In the genomic region with DNA sequence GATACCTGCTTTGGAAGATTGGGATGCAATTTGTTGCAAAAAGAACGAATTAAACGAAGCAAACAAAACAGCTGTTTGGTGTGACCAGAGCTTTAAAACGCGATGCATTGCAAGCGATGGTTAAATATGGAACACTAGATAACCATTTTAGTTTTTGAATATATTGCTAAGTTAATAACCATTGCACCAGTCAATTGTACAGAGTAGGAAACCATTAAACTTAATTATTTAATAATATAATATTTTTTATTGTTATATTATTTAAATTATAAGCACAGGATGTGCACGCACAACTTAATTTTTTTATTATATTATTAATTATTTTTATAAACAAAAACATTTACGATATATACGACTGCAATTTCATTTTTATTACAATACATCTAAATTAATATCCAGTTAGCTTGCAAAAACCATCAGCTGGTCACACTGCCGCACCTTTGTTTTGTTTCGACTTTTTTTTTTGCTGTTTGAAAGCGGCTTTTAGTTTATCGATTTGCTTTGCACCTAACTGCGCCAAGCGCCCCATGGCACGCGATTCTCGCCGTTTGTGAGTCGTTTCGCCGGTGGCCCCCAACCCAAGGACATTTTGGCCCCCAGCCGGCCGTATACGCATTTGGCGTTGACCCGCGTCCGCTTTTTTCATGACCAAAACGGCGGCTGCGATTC, we compare ENCODE assay signal across 1 fruit fly cellular context.
TF ChIP-seq lines count a peak whose summit lies in the region.

TSS of gene CG4617 (minus strand) at position 92 of the 669 bp plus-strand sequence.
TSS of gene CG8300 (plus strand) at position 486 of the 669 bp plus-strand sequence.

TF ChIP-seq in whole organism, embryonic, 481 proteins besides CTCF, POLR2A, EP300 and RAD21 (continued from another document):
- TF ChIP-seq CG2678 (tag; optimal IDR thresholded peaks at IDR 0.05; lab: Kevin White, UChicago) = peak; percentile 61
- TF ChIP-seq CG18262 (tag; optimal IDR thresholded peaks at IDR 0.05; lab: Kevin White, UChicago) = peak; percentile 37
- TF ChIP-seq PHDP (tag; optimal IDR thresholded peaks at IDR 0.05; lab: Kevin White, UChicago) = peak; percentile 25
- TF ChIP-seq Aef1 (GFP tag; IDR thresholded peaks at IDR 0.05; lab: Robert Waterston, UW) = 0 out of 3 replicates have a peak, but pooled peaks have one; percentile 29
- peak; percentile 1 for TF ChIP-seq NfI (GFP tag; optimal IDR thresholded peaks at IDR 0.05; lab: Kevin White, UChicago)
- TF ChIP-seq stwl (tag; optimal IDR thresholded peaks at IDR 0.05; lab: Kevin White, UChicago) = peak; percentile 24
- TF ChIP-seq CG1603 (tag; optimal IDR thresholded peaks at IDR 0.05; lab: Kevin White, UChicago) = peak; percentile 11
- TF ChIP-seq crc (GFP tag; optimal IDR thresholded peaks at IDR 0.05; lab: Kevin White, UChicago) = no peak
- peak; percentile 26 for TF ChIP-seq CG17829 (tag; optimal IDR thresholded peaks at IDR 0.05; lab: Kevin White, UChicago)
- TF ChIP-seq TFAM (GFP tag; optimal IDR thresholded peaks at IDR 0.05; lab: Kevin White, UChicago) = no peak
- TF ChIP-seq Hsf (GFP tag; optimal IDR thresholded peaks at IDR 0.05; lab: Kevin White, UChicago) = no peak
- TF ChIP-seq hbn (GFP tag; IDR thresholded peaks at IDR 0.05; lab: Robert Waterston, UW; ENCODE audit: partially characterized antibody) = no peak
- peak; percentile 14 for TF ChIP-seq Nf-YC (tag; optimal IDR thresholded peaks at IDR 0.05; lab: Kevin White, UChicago)
- TF ChIP-seq CG15696 (tag; optimal IDR thresholded peaks at IDR 0.05; lab: Kevin White, UChicago) = peak; percentile 5
- TF ChIP-seq phol (tag; optimal IDR thresholded peaks at IDR 0.05; lab: Kevin White, UChicago) = peak; percentile 54
- no peak for TF ChIP-seq Max (GFP tag; optimal IDR thresholded peaks at IDR 0.05; lab: Kevin White, UChicago)
- peak; percentile 36 for TF ChIP-seq CG8924 (tag; optimal IDR thresholded peaks at IDR 0.05; lab: Kevin White, UChicago)
- TF ChIP-seq CG30403 (GFP tag; optimal IDR thresholded peaks at IDR 0.05; lab: Kevin White, UChicago) = peak; percentile 24
- TF ChIP-seq nmo (GFP tag; optimal IDR thresholded peaks at IDR 0.05; lab: Kevin White, UChicago) = peak; percentile 65
- peak; percentile 84 for TF ChIP-seq onecut (GFP tag; IDR thresholded peaks at IDR 0.05; lab: Robert Waterston, UW)
- no peak for TF ChIP-seq CG17912 (GFP tag; optimal IDR thresholded peaks at IDR 0.05; lab: Kevin White, UChicago)
- TF ChIP-seq NFAT (GFP tag; IDR thresholded peaks at IDR 0.05; lab: Robert Waterston, UW) = no peak
- peak; percentile 41 for TF ChIP-seq CG31441 (GFP tag; IDR thresholded peaks at IDR 0.05; lab: Robert Waterston, UW)
- TF ChIP-seq Nf-YA (GFP tag; IDR thresholded peaks at IDR 0.05; lab: Robert Waterston, UW) = no peak
- TF ChIP-seq CG33557 (GFP tag; optimal IDR thresholded peaks at IDR 0.05; lab: Kevin White, UChicago) = no peak
- peak in 1 of 3 experiments; percentile 20 for TF ChIP-seq lola (GFP tag; optimal IDR thresholded peaks at IDR 0.05; lab: Kevin White, UChicago)
- TF ChIP-seq CG9797 (GFP tag; optimal IDR thresholded peaks at IDR 0.05; lab: Kevin White, UChicago) = peak; percentile 19
- peak; percentile 40; the same call in 1 of the 2 replicates for TF ChIP-seq CG9932 (GFP tag; IDR thresholded peaks at IDR 0.05; lab: Robert Waterston, UW)
- no peak for TF ChIP-seq fd102C (GFP tag; optimal IDR thresholded peaks at IDR 0.05; lab: Kevin White, UChicago)
- peak; percentile 36 for TF ChIP-seq Dp (GFP tag; optimal IDR thresholded peaks at IDR 0.05; lab: Kevin White, UChicago)
- TF ChIP-seq Fer3 (tag; optimal IDR thresholded peaks at IDR 0.05; lab: Kevin White, UChicago) = peak; percentile 4
- no peak for TF ChIP-seq fd3F (GFP tag; optimal IDR thresholded peaks at IDR 0.05; lab: Kevin White, UChicago)
- TF ChIP-seq Scr (GFP tag; IDR thresholded peaks at IDR 0.05; lab: Robert Waterston, UW; ENCODE audit: partially characterized antibody) = peak; percentile 49
- TF ChIP-seq CG2712 (tag; optimal IDR thresholded peaks at IDR 0.05; lab: Kevin White, UChicago) = peak; percentile 51
- TF ChIP-seq Ssrp (tag; optimal IDR thresholded peaks at IDR 0.05; lab: Kevin White, UChicago) = peak; percentile 58
- peak; percentile 21 for TF ChIP-seq CG18599 (GFP tag; optimal IDR thresholded peaks at IDR 0.05; lab: Kevin White, UChicago)
- peak; percentile 34 for TF ChIP-seq dmrt11E (tag; optimal IDR thresholded peaks at IDR 0.05; lab: Kevin White, UChicago)
- peak; percentile 43 for TF ChIP-seq CG9817 (tag; optimal IDR thresholded peaks at IDR 0.05; lab: Kevin White, UChicago)
- TF ChIP-seq Hr51 (GFP tag; optimal IDR thresholded peaks at IDR 0.05; lab: Kevin White, UChicago) = peak in 1 of 2 experiments; percentile 36
- TF ChIP-seq slbo (GFP tag; IDR thresholded peaks at IDR 0.05; lab: Robert Waterston, UW) = peak; percentile 53; the same call in 1 of the 2 replicates
- TF ChIP-seq Abd-B (GFP tag; optimal IDR thresholded peaks at IDR 0.05; lab: Kevin White, UChicago) = peak; percentile 47
- TF ChIP-seq stc (GFP tag; IDR thresholded peaks at IDR 0.05; lab: Robert Waterston, UW) = no peak
- TF ChIP-seq CG32772 (GFP tag; IDR thresholded peaks at IDR 0.05; lab: Robert Waterston, UW) = peak; percentile 38; the same call in 1 of the 2 replicates
- TF ChIP-seq CG9727 (GFP tag; optimal IDR thresholded peaks at IDR 0.05; lab: Kevin White, UChicago) = peak; percentile 11
- TF ChIP-seq lmd (GFP tag; IDR thresholded peaks at IDR 0.05; lab: Robert Waterston, UW) = 0 out of 2 replicates have a peak, but pooled peaks have one; percentile 17
- peak; percentile 11 for TF ChIP-seq Nf-YB (GFP tag; optimal IDR thresholded peaks at IDR 0.05; lab: Kevin White, UChicago)
- no peak for TF ChIP-seq CG2129 (GFP tag; IDR thresholded peaks at IDR 0.05; lab: Robert Waterston, UW; ENCODE audit: partially characterized antibody)
- peak in 1 of 2 experiments; percentile 31 for TF ChIP-seq bsh (GFP tag; optimal IDR thresholded peaks at IDR 0.05; lab: Kevin White, UChicago)
- peak; percentile 25 for TF ChIP-seq Hr3 (GFP tag; optimal IDR thresholded peaks at IDR 0.05; lab: Kevin White, UChicago)
- TF ChIP-seq CG13775 (GFP tag; optimal IDR thresholded peaks at IDR 0.05; lab: Kevin White, UChicago) = peak; percentile 51
- TF ChIP-seq Ets65A (GFP tag; lab: Kevin White, UChicago) = peak; percentile 41
- no peak for TF ChIP-seq Sry-β (GFP tag; optimal IDR thresholded peaks at IDR 0.05; lab: Kevin White, UChicago)
- TF ChIP-seq CG11093 (GFP tag; IDR thresholded peaks at IDR 0.05; lab: Robert Waterston, UW) = no peak
- no peak for TF ChIP-seq BtbVII (GFP tag; optimal IDR thresholded peaks at IDR 0.05; lab: Kevin White, UChicago)
- peak; percentile 64 for TF ChIP-seq E2f2 (GFP tag; IDR thresholded peaks at IDR 0.05; lab: Robert Waterston, UW)
- TF ChIP-seq bab2 (GFP tag; optimal IDR thresholded peaks at IDR 0.05; lab: Kevin White, UChicago) = no peak
- peak; percentile 11 for TF ChIP-seq CG15601 (tag; optimal IDR thresholded peaks at IDR 0.05; lab: Kevin White, UChicago)
- TF ChIP-seq CG30020 (tag; optimal IDR thresholded peaks at IDR 0.05; lab: Kevin White, UChicago) = peak; percentile 6
- peak; percentile 37 for TF ChIP-seq Myb (GFP tag; optimal IDR thresholded peaks at IDR 0.05; lab: Kevin White, UChicago)
- TF ChIP-seq CG10543 (GFP tag; optimal IDR thresholded peaks at IDR 0.05; lab: Kevin White, UChicago) = peak; percentile 52
- TF ChIP-seq ind (GFP tag; optimal IDR thresholded peaks at IDR 0.05; lab: Kevin White, UChicago) = peak; percentile 18
- peak; percentile 6 for TF ChIP-seq nom (GFP tag; optimal IDR thresholded peaks at IDR 0.05; lab: Kevin White, UChicago)
- peak; percentile 25 for TF ChIP-seq YL-1 (GFP tag; optimal IDR thresholded peaks at IDR 0.05; lab: Kevin White, UChicago)
- peak; percentile 32 for TF ChIP-seq BEAF-32 (GFP tag; optimal IDR thresholded peaks at IDR 0.05; lab: Kevin White, UChicago)
- peak; percentile 69 for TF ChIP-seq sqz (GFP tag; optimal IDR thresholded peaks at IDR 0.05; lab: Kevin White, UChicago)
- TF ChIP-seq al (GFP tag; IDR thresholded peaks at IDR 0.05; lab: Robert Waterston, UW) = 0 out of 2 replicates have a peak, but pooled peaks have one; percentile 18
- TF ChIP-seq gfzf (GFP tag; optimal IDR thresholded peaks at IDR 0.05; lab: Kevin White, UChicago) = peak; percentile 53
TF ChIP-seq in whole organism, embryonic: peak in this region for 93.
